Worm (Caenorhabditis elegans): ENCODE results near the gene F20C5.11.
"Not testable (repeated sequence)": the region's sequence is repeated elsewhere in the genome, so short reads cannot be mapped to it uniquely, and the experiment has no call there.

Gene F20C5.11

DNA sequence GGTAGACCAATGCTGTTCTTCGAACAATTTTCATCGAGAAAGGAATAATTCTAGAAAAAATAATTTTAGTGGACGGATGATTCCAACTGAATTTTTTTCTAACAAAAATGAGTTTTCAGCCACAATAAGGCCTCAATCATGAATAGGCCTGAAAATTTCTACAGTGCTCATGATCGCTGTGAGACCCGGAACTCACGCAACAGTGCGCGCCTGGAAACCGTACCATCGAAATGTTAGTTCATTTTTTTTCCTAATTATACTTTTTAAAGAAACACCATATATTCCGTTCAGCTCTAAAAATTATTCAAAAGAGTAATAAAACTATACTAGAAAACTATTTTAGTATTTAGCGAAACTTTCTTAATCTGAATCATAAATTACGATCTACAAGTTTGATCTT, 36.9 kb downstream of the F20C5.11 start (continued):
- TF ChIP-seq ZK185.1 (tag; optimal IDR thresholded peaks at IDR 0.05; ENCODE audit: poor library complexity, severe bottlenecking): no peak
- TF ChIP-seq ekl-4 (GFP tag; IDR thresholded peaks at IDR 0.05): no peak
- peak; percentile 22 for TF ChIP-seq dpl-1 (GFP tag; optimal IDR thresholded peaks at IDR 0.05)
- no peak for TF ChIP-seq unc-62 (GFP tag; optimal IDR thresholded peaks at IDR 0.05)
- peak; percentile 87 for TF ChIP-seq madf-6 (GFP tag; IDR thresholded peaks at IDR 0.05)

DNA sequence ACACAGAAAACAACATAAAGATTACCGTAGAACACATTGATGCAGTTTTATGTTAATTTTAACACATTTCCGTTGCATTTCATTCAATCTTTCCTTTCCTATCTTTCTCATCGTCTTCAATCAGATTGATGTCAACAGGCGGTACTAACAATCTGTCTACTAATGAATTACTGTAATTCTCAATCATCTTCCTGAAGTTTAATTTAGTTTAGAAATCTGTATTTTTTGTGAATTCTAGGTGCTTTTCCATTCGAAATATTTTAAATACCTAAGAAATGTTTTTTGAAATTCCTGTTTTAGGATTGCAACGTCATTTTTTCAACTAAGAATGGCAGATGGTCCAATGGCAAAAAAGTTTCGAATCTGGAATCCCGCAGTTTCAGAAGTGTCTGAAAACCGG, 38.1 kb downstream of the F20C5.11 start, which contains the start of gene F21D5.9:
Gene F21D5.9, plus strand, starts transcription at position 301 of the 400 bp plus-strand sequence.
- TF ChIP-seq nhr-90 (tag; optimal IDR thresholded peaks at IDR 0.05) (no peak), ztf-28 (GFP tag; IDR thresholded peaks at IDR 0.05) (no peak), K12H6.12 (tag; optimal IDR thresholded peaks at IDR 0.05) (no peak), Y56A3A.18 (GFP tag; IDR thresholded peaks at IDR 0.05) (no peak), bed-1 (GFP tag; IDR thresholded peaks at IDR 0.05) (no peak), F57C9.4 (tag; optimal IDR thresholded peaks at IDR 0.05) (no peak)

DNA sequence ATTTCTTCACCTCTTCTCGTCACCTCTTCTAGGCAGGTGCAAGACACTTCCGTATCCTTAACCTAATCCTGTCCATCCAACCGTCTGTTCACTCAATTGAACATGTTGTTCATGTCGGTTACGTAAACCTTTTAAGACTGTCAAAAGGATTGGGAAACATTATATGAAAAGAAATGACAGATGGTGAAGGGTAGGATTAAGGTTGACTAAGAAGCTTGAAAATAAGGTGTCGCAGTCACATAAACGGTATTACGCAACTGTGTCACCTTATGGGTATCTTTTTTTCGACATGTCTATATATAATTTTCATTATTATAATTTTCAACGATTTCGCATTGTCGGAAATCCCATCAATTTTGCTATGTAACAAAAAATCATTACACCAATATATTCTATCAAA, 39.0 kb downstream of the F20C5.11 start:
- TF ChIP-seq Y67H2A.10 (GFP tag; conservative IDR thresholded peaks at IDR 0.05) (no peak), T07F8.4 (tag; optimal IDR thresholded peaks at IDR 0.05) (no peak), ccch-3 (GFP tag; optimal IDR thresholded peaks at IDR 0.05) (no peak), K11D2.4 (GFP tag; IDR thresholded peaks at IDR 0.05) (no peak), mes-4 (tag; optimal IDR thresholded peaks at IDR 0.05) (no peak), ztf-28 (GFP tag; IDR thresholded peaks at IDR 0.05) (no peak)

DNA sequence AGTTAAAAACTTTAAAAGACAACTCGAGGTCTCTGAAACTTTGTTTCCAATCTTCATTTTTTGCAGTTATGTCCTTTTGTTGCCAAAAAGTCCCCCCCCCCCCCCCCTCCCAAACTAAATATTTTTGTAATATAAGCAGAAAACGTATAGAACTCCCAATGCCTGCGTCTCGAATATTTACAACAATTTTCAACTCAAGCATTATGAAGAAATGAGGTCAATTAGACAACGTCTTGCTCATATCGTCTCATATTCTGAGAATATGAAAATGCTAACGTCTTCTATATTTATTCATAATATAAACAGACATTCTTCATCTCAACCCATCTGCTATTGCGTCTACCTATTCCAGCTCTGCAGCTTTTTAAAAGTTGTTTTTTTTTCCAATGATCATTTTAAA, 43.6 kb downstream of the F20C5.11 start, which contains the start of gene H23L24.1:
Gene H23L24.1, plus strand, starts transcription at position 301 of the 400 bp plus-strand sequence.
- TF ChIP-seq nhr-179 (tag; optimal IDR thresholded peaks at IDR 0.05) (no peak), gei-17 (GFP tag; optimal IDR thresholded peaks at IDR 0.05) (no peak)

DNA sequence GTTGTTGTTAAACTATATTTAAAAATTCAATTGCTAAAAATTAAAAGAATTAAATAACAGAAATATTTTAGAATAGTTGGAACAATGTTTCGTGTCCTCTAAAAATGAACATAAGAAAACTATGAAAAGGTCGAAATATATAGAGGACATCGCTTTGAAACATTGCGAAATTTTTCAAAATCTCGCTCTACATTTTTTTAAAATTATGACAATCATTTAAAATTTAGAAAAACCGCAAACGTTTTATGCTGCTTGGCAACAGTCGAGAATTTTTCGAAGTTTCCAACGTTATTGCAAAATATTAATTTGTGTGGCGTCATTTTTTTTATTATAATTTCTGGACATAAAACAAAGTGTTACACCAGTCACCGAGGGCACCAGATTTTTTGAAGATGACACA, 46.8 kb downstream of the F20C5.11 start, which contains the start of the genes parg-2 and ipla-5:
Gene parg-2, minus strand, starts transcription at position 101 of the 400 bp plus-strand sequence.
Gene ipla-5, plus strand, starts transcription at position 216 of the 400 bp plus-strand sequence.
- not testable (repeated sequence) for TF ChIP-seq zfh-2 (GFP tag; conservative IDR thresholded peaks at IDR 0.05); xnd-1 (tag; optimal IDR thresholded peaks at IDR 0.05); Y79H2A.3 (GFP tag; conservative IDR thresholded peaks at IDR 0.05)

DNA sequence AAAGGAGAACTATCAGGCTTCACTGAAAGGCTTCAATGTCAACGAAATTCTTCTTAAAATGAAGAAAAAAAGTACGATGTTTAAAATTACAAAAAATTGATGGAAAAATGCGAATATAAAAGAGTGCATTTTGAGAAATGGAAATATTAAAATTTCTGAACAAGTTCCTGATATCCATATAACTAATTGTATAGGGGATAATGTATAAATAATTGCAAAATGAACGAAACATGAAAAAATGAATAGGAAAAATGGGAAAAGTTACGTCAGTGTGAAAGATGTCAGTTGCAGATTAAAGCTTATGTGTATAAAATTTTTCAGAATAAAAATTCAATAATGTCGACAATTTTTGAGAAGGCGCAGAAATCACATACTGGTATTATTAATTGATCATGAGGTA, 53.8 kb downstream of the F20C5.11 start:
- TF ChIP-seq ztf-18 (tag; optimal IDR thresholded peaks at IDR 0.05) (no peak), snpc-4 (GFP tag; optimal IDR thresholded peaks at IDR 0.05) (no peak), snpc-4 (tag; optimal IDR thresholded peaks at IDR 0.05) (no peak), sptf-2 (GFP tag; optimal IDR thresholded peaks at IDR 0.05) (no peak), F37B4.10 (GFP tag; IDR thresholded peaks at IDR 0.05) (no peak), hmg-20 (GFP tag; IDR thresholded peaks at IDR 0.05) (no peak), ceh-91 (GFP tag; IDR thresholded peaks at IDR 0.05) (no peak)

DNA sequence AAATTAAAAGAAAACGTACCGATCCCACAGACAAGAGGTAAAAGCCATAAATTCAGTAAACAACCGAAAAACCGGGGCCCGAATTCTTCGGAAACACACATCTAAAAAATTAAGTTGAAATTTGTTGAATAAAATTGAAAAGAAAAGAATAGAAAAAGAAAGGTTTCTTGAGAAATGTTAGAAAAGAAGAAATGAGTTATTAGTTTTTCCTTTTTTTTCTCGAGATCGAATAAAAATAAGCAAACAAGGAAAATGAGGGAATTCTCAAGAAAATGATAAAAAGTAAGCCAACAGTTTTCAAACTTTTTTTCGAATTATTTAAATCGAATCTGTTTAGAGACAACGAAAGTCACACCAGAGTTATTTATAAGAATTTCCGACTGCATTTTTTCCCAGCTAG, 56.3 kb downstream of the F20C5.11 start, which contains the start of gene H23L24.4:
Gene H23L24.4, minus strand, starts transcription at position 101 of the 400 bp plus-strand sequence.
- TF ChIP-seq Y53F4B.3 (GFP tag; IDR thresholded peaks at IDR 0.05): no peak
- no peak for TF ChIP-seq repo-1 (tag; optimal IDR thresholded peaks at IDR 0.05)
